Worm (Caenorhabditis elegans): ENCODE results near the gene W03A5.2.
A peak's percentile ranks its signal among the peaks of the same experiment; 100 is the strongest.

W03A5.2 gene

DNA sequence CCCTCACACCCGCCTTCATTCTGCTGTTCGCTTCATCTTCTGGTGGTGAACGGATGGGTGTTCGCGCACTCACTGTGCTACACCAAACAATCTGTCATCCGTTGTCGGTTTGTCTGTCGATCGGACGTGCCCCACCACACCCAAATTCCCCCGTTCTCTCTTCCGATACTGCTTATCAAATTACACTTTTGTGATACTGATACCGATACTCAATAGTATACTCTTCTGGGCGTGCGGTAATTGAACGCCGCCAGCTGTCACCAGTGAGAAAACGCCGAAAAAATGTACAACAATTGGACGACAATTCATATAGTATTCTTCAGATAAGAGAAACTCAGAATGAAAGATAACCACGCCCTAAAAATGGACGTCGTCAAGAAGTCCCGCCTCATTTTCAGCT, 32.2 kb downstream of the W03A5.2 start:
- TF ChIP-seq flt-1 (GFP tag; IDR thresholded peaks at IDR 0.05): no peak
- TF ChIP-seq tra-4 (tag; optimal IDR thresholded peaks at IDR 0.05): no peak
- TF ChIP-seq tbx-37 (GFP tag; conservative IDR thresholded peaks at IDR 0.05): no peak
- no peak for TF ChIP-seq B0310.2 (tag; optimal IDR thresholded peaks at IDR 0.05)
- TF ChIP-seq hmg-4 (GFP tag; optimal IDR thresholded peaks at IDR 0.05): no peak
- TF ChIP-seq ets-7 (tag; optimal IDR thresholded peaks at IDR 0.05): no peak
- TF ChIP-seq ama-1 (optimal IDR thresholded peaks at IDR 0.05): no peak
- no peak for TF ChIP-seq ceh-13 (GFP tag; optimal IDR thresholded peaks at IDR 0.05)
- no peak for TF ChIP-seq aly-1 (tag; optimal IDR thresholded peaks at IDR 0.05)
- no peak for TF ChIP-seq F13C5.2 (tag; optimal IDR thresholded peaks at IDR 0.05)
- TF ChIP-seq hnd-1 (tag; optimal IDR thresholded peaks at IDR 0.05): no peak
- no peak for TF ChIP-seq sea-1 (GFP tag; conservative IDR thresholded peaks at IDR 0.05)

DNA sequence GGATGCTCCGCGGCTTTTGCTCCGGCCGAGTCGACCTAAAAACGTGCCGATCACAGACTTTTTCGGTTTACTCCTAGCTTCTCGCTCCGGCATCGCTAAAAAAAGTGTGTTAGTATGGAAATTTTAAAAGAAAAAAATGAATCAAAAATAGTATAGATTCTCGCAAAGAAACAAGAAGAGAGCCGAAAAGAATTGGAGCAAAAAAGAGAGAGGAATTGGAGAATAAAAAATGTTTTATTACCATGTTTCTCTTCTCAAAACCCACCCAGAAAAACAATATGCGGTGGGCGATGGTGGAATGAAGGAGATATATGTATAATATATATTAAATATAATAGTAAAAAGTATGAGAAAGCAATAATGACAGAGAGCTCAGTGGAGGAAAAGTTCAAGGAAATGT, 34.7 kb downstream of the W03A5.2 start, which contains the start of gene W03A5.6:
W03A5.6 (minus strand) TSS at position 101 of the 400 bp plus-strand sequence.
- TF ChIP-seq scrt-1 (GFP tag; IDR thresholded peaks at IDR 0.05) (no peak), tra-4 (tag; optimal IDR thresholded peaks at IDR 0.05) (no peak), ets-7 (tag; optimal IDR thresholded peaks at IDR 0.05) (no peak), ceh-13 (GFP tag; optimal IDR thresholded peaks at IDR 0.05) (no peak), tbx-11 (GFP tag; IDR thresholded peaks at IDR 0.05) (no peak), hmbx-1 (tag; optimal IDR thresholded peaks at IDR 0.05) (no peak), ama-1 (optimal IDR thresholded peaks at IDR 0.05) (no peak), ceh-36 (tag; optimal IDR thresholded peaks at IDR 0.05) (no peak), tbx-37 (GFP tag; conservative IDR thresholded peaks at IDR 0.05) (no peak), hnd-1 (tag; optimal IDR thresholded peaks at IDR 0.05) (no peak), B0310.2 (tag; optimal IDR thresholded peaks at IDR 0.05) (no peak), hmg-4 (GFP tag; optimal IDR thresholded peaks at IDR 0.05) (no peak), aly-1 (tag; optimal IDR thresholded peaks at IDR 0.05) (no peak), sea-1 (GFP tag; conservative IDR thresholded peaks at IDR 0.05) (no peak), F13C5.2 (tag; optimal IDR thresholded peaks at IDR 0.05) (no peak), flt-1 (GFP tag; IDR thresholded peaks at IDR 0.05) (no peak), pes-1 (GFP tag; IDR thresholded peaks at IDR 0.05) (no peak)

DNA sequence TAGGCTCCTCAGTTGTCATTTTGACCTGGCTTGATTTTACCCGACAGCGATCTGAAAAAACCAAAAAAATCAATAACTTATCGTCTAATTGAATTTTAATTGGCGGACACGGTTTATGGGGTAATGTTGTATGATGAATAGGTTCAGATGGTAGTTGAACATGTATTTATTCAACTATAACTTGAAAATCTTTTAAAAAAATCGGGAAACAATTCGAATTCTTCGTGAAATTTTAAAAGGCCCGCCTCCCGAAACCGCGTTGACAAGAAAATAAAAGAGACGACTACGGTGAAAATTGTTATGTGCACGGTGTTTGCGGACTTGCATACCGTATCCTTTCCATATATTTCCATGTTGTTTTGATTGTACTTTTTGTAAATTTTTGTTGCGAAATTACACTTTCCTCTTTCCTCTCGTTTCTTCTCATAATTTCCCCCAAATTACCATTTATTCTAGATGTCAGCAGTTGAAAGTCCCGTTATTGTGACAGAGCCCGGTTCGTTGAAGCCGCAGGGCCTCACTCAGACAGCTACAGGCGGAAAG, 36.9 kb downstream of the W03A5.2 start, which contains the start of the genes T24G10.2 and disl-2:
T24G10.2 (minus strand) TSS at position 51 of the 543 bp plus-strand sequence.
disl-2 (plus strand) TSS at position 457 of the 543 bp plus-strand sequence.
- no peak for TF ChIP-seq sea-1 (GFP tag; conservative IDR thresholded peaks at IDR 0.05)
- no peak for TF ChIP-seq ceh-36 (tag; optimal IDR thresholded peaks at IDR 0.05)
- no peak for TF ChIP-seq ama-1 (optimal IDR thresholded peaks at IDR 0.05)
- no peak for TF ChIP-seq B0310.2 (tag; optimal IDR thresholded peaks at IDR 0.05)
- no peak for TF ChIP-seq hnd-1 (tag; optimal IDR thresholded peaks at IDR 0.05)
- no peak for TF ChIP-seq scrt-1 (GFP tag; IDR thresholded peaks at IDR 0.05)
- no peak for TF ChIP-seq hmbx-1 (tag; optimal IDR thresholded peaks at IDR 0.05)
- peak; percentile 41 for TF ChIP-seq F13C5.2 (tag; optimal IDR thresholded peaks at IDR 0.05)

ce11 chrIII:5448177-5448576, 42.3 kb downstream of the W03A5.2 start, which contains the start of gene skpt-1:
Gene skpt-1 (minus strand): TSS chrIII:5448395.
- TF ChIP-seq F13C5.2 (tag; optimal IDR thresholded peaks at IDR 0.05): no peak
- TF ChIP-seq B0310.2 (tag; optimal IDR thresholded peaks at IDR 0.05): no peak
- no peak for TF ChIP-seq tbx-11 (GFP tag; IDR thresholded peaks at IDR 0.05)
- TF ChIP-seq scrt-1 (GFP tag; IDR thresholded peaks at IDR 0.05): no peak

DNA sequence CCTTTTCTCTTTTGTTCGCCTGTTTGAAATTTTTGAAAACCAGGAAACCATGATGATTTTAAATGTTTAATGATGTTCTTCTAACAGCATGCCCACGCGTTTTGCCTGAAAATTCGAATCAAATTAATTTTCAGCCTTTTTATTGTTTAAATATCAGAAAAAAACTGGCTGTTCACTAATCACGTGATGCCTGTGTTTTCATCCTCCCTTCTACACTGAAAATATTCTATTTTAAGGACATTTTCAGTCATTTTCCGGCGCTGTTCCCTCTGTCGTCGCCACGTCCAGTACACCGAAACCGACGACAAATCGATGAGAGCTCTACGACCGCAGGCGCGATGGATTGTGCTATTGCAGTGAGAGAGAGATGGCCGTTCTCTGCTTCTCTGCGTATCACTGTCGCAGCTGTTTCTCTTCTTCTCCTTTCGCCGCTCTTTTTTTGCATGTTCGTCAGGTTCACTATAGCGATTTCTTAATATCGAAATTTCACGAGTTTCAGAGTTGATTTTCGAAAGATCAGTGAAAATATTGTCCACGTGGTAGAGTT, 44.0 kb downstream of the W03A5.2 start, which contains the start of gene F48E8.8:
F48E8.8 (minus strand) TSS at position 51 of the 547 bp plus-strand sequence.
- no peak for TF ChIP-seq tbx-37 (GFP tag; conservative IDR thresholded peaks at IDR 0.05)
- no peak for TF ChIP-seq tbx-11 (GFP tag; IDR thresholded peaks at IDR 0.05)
- no peak for TF ChIP-seq aly-1 (tag; optimal IDR thresholded peaks at IDR 0.05)
- no peak for TF ChIP-seq ets-7 (tag; optimal IDR thresholded peaks at IDR 0.05)
- TF ChIP-seq F13C5.2 (tag; optimal IDR thresholded peaks at IDR 0.05): peak; percentile 23
- no peak for TF ChIP-seq ceh-13 (GFP tag; optimal IDR thresholded peaks at IDR 0.05)
- TF ChIP-seq ceh-36 (tag; optimal IDR thresholded peaks at IDR 0.05): no peak
- TF ChIP-seq scrt-1 (GFP tag; IDR thresholded peaks at IDR 0.05): no peak
- no peak for TF ChIP-seq ama-1 (optimal IDR thresholded peaks at IDR 0.05)

DNA sequence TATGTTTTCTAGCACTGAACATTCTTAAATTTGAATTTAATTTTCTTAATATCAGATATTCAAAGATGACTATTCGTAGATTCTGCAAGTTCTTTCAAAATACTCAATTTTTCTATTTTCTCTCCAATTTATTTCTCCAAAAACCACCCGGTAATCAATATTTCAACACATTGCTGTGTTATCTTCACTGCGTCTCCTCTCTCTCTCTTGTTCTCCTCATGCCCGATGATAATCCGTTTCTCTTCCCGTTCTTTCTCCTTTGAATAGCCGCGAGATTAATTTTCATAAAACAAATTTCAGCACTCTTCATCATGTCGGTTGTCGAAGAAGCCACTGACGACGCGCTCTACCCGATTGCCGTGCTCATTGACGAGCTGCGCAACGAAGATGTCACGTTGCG, 44.6 kb downstream of the W03A5.2 start, which contains the start of gene paa-1:
paa-1 (plus strand) TSS at position 301 of the 400 bp plus-strand sequence.
- no peak for TF ChIP-seq scrt-1 (GFP tag; IDR thresholded peaks at IDR 0.05)
- no peak for TF ChIP-seq hmg-4 (GFP tag; optimal IDR thresholded peaks at IDR 0.05)
- no peak for TF ChIP-seq flt-1 (GFP tag; IDR thresholded peaks at IDR 0.05)

ce11 chrIII:5453290-5453689, 47.5 kb downstream of the W03A5.2 start, which contains the start of gene F48E8.4:
Gene F48E8.4 (plus strand): TSS chrIII:5453590.
- no peak for TF ChIP-seq flt-1 (GFP tag; IDR thresholded peaks at IDR 0.05)
- TF ChIP-seq tra-4 (tag; optimal IDR thresholded peaks at IDR 0.05): no peak
- no peak for TF ChIP-seq scrt-1 (GFP tag; IDR thresholded peaks at IDR 0.05)
- TF ChIP-seq F13C5.2 (tag; optimal IDR thresholded peaks at IDR 0.05): no peak
- no peak for TF ChIP-seq B0310.2 (tag; optimal IDR thresholded peaks at IDR 0.05)
- no peak for TF ChIP-seq sea-1 (GFP tag; conservative IDR thresholded peaks at IDR 0.05)
